Worm (Caenorhabditis elegans) whole organism, L4 larva: ENCODE measurements around the gene ifa-4.

Source experiments
- F37D6.2 ChIP-seq: sonication (generic microtip); optimal IDR thresholded peaks from 2 replicates; lab custom pipeline; 2016; ENCODE audit warnings: mild to moderate bottlenecking, missing genetic modification characterization, missing compliant biosample characterization
- F49E8.2 ChIP-seq: sonication (generic microtip); optimal IDR thresholded peaks from 2 replicates; lab custom pipeline; 2016; ENCODE audit warnings: missing compliant biosample characterization, mild to moderate bottlenecking, missing genetic modification characterization, borderline replicate concordance
- Y5F2A.4 ChIP-seq: fragments of 200-800 bp; sonication (Bioruptor generic); optimal IDR thresholded peaks from 2 replicates; lab custom pipeline; 2018; ENCODE audit warnings: mild to moderate bottlenecking, missing genetic modification characterization, missing compliant biosample characterization
- Y75B8A.6 ChIP-seq: fragments of 200-800 bp; sonication (Bioruptor generic); IDR thresholded peaks from 2 replicates; pipeline ENCODE4 v1.3.6; 2022; ENCODE audit warnings: missing genetic modification reagents, missing genetic modification characterization, missing compliant biosample characterization
- aha-1 ChIP-seq: fragments of 150-350 bp; peaks from one replicate; lab custom pipeline; 2014; ENCODE audit warnings: missing biosample characterization, missing genetic modification characterization
- ama-1 ChIP-seq: fragments of 150-350 bp; optimal IDR thresholded peaks from 2 replicates; lab custom pipeline; 2014; ENCODE audit warnings: inconsistent platforms, mixed read lengths
- ceh-44 ChIP-seq: fragments of 200-800 bp; sonication (Bioruptor generic); IDR thresholded peaks from 2 replicates; pipeline ENCODE4 v1.3.6; 2022; ENCODE audit warnings: missing genetic modification reagents, missing genetic modification characterization, missing compliant biosample characterization
- ceh-62 ChIP-seq: sonication (generic microtip); optimal IDR thresholded peaks from 2 replicates; lab custom pipeline; 2017; ENCODE audit warnings: missing biosample characterization, missing genetic modification characterization
- ceh-82 ChIP-seq: sonication (generic microtip); optimal IDR thresholded peaks from 2 replicates; lab custom pipeline; 2017; ENCODE audit warnings: missing biosample characterization, missing genetic modification characterization
- cey-2 ChIP-seq: sonication (generic microtip); optimal IDR thresholded peaks from 3 replicates; lab custom pipeline; 2017; ENCODE audit warnings: missing genetic modification characterization, mild to moderate bottlenecking, missing compliant biosample characterization, antibody characterized with exemption, borderline replicate concordance; ENCODE audit not compliant: insufficient read depth
- daf-12 ChIP-seq: fragments of 150-350 bp; optimal IDR thresholded peaks from 2 replicates; lab custom pipeline; 2014; ENCODE audit warnings: missing biosample characterization, missing genetic modification reagents, missing genetic modification characterization
- dmd-6 ChIP-seq: fragments of 200-800 bp; sonication (Bioruptor generic); IDR thresholded peaks from 2 replicates; pipeline ENCODE4 v1.3.6; 2022; ENCODE audit warnings: missing genetic modification reagents, missing genetic modification characterization, missing compliant biosample characterization
- dpl-1 ChIP-seq: fragments of 150-350 bp; optimal IDR thresholded peaks from 2 replicates; lab custom pipeline; 2014; ENCODE audit warnings: missing biosample characterization, missing genetic modification reagents, missing genetic modification characterization
- duxl-1 ChIP-seq: sonication (generic microtip); optimal IDR thresholded peaks from 2 replicates; lab custom pipeline; 2016; ENCODE audit warnings: mild to moderate bottlenecking, missing genetic modification characterization, moderate library complexity, missing compliant biosample characterization; ENCODE audit not compliant: poor library complexity
- dve-1 ChIP-seq: sonication (generic microtip); optimal IDR thresholded peaks from 2 replicates; lab custom pipeline; 2017; ENCODE audit warnings: antibody characterized with exemption, mild to moderate bottlenecking, missing genetic modification characterization, missing compliant biosample characterization; ENCODE audit not compliant: insufficient read depth
- fos-1 ChIP-seq: fragments of 150-350 bp; optimal IDR thresholded peaks from 2 replicates; lab custom pipeline; 2014; ENCODE audit warnings: missing biosample characterization, missing genetic modification characterization
- gei-8 ChIP-seq: fragments of 200-800 bp; sonication (Bioruptor generic); optimal IDR thresholded peaks from 2 replicates; lab custom pipeline; 2018; ENCODE audit warnings: mild to moderate bottlenecking, missing genetic modification characterization, missing compliant biosample characterization
- hif-1 ChIP-seq, 2 experiments: sonication (generic microtip); optimal IDR thresholded peaks; 2 replicates each; lab custom pipeline; 2016 to 2017; ENCODE audit warnings: missing compliant biosample characterization in 2 of 2, missing genetic modification characterization in 2 of 2, missing genetic modification reagents in 2 of 2, missing genotype in 2 of 2, mild to moderate bottlenecking in 1 of 2
- hlh-30 ChIP-seq: sonication (generic microtip); optimal IDR thresholded peaks from 2 replicates; lab custom pipeline; 2017; ENCODE audit warnings: antibody characterized with exemption, mild to moderate bottlenecking, missing genetic modification characterization, missing compliant biosample characterization; ENCODE audit not compliant: insufficient read depth
- jun-1 ChIP-seq: fragments of 150-350 bp; optimal IDR thresholded peaks from 2 replicates; lab custom pipeline; 2014; ENCODE audit warnings: missing biosample characterization, missing genetic modification reagents, missing genetic modification characterization
- lim-7 ChIP-seq: fragments of 200-800 bp; sonication (Bioruptor generic); IDR thresholded peaks from 2 replicates; pipeline ENCODE4 v1.3.6; 2022; ENCODE audit warnings: missing genetic modification characterization, missing compliant biosample characterization
- lin-29 ChIP-seq: fragments of 200-800 bp; sonication (Bioruptor generic); IDR thresholded peaks from 2 replicates; pipeline ENCODE4 v1.3.6; 2022; ENCODE audit warnings: missing genetic modification reagents, missing genetic modification characterization, missing compliant biosample characterization
- lin-38 ChIP-seq: fragments of 200-800 bp; sonication (Bioruptor generic); IDR thresholded peaks from 2 replicates; pipeline ENCODE4 v1.3.6; 2022; ENCODE audit warnings: missing genetic modification reagents, missing genetic modification characterization, missing compliant biosample characterization
- madf-9 ChIP-seq: fragments of 200-800 bp; sonication (Bioruptor generic); conservative IDR thresholded peaks from 2 replicates; pipeline ENCODE4 v1.3.6; 2022; ENCODE audit warnings: missing genetic modification reagents, missing genetic modification characterization, missing compliant biosample characterization
- mep-1 ChIP-seq: fragments of 150-350 bp; sonication (generic microtip); optimal IDR thresholded peaks from 3 replicates; lab custom pipeline; 2014; ENCODE audit warnings: missing biosample characterization, missing genetic modification characterization
- mxl-3 ChIP-seq: fragments of 200-800 bp; sonication (Bioruptor generic); optimal IDR thresholded peaks from 2 replicates; lab custom pipeline; 2018; ENCODE audit warnings: mild to moderate bottlenecking, missing genetic modification characterization, missing compliant biosample characterization
- nhr-10 ChIP-seq: fragments of 150-350 bp; optimal IDR thresholded peaks from 2 replicates; lab custom pipeline; 2014; ENCODE audit warnings: missing biosample characterization, missing genetic modification characterization
- nhr-11 ChIP-seq: fragments of 150-350 bp; optimal IDR thresholded peaks from 2 replicates; lab custom pipeline; 2014; ENCODE audit warnings: missing biosample characterization, missing genetic modification characterization
- nhr-111 ChIP-seq: fragments of 200-800 bp; sonication (Bioruptor generic); optimal IDR thresholded peaks from 2 replicates; lab custom pipeline; 2018; ENCODE audit warnings: mild to moderate bottlenecking, missing genetic modification characterization, missing compliant biosample characterization
- nhr-237 ChIP-seq: sonication (generic microtip); optimal IDR thresholded peaks from 2 replicates; lab custom pipeline; 2017; ENCODE audit warnings: missing biosample characterization, missing genetic modification characterization
- nhr-41 ChIP-seq: fragments of 200-800 bp; sonication (Bioruptor generic); IDR thresholded peaks from 2 replicates; pipeline ENCODE4 v1.3.6; 2022; ENCODE audit warnings: missing genetic modification reagents, missing genetic modification characterization, missing compliant biosample characterization
- snpc-1.2 ChIP-seq: fragments of 200-800 bp; sonication (Bioruptor generic); IDR thresholded peaks from 2 replicates; pipeline ENCODE4 v1.3.6; 2022; ENCODE audit warnings: missing genetic modification reagents, missing genetic modification characterization, missing compliant biosample characterization
- tag-97 ChIP-seq: fragments of 200-800 bp; sonication (Bioruptor generic); IDR thresholded peaks from 2 replicates; pipeline ENCODE4 v1.3.6; 2022; ENCODE audit warnings: missing genetic modification characterization, missing compliant biosample characterization
- tra-1 ChIP-seq: fragments of 200-800 bp; sonication (Bioruptor generic); IDR thresholded peaks from 2 replicates; pipeline ENCODE4 v1.3.6; 2022; ENCODE audit warnings: missing genetic modification reagents, missing genetic modification characterization, missing compliant biosample characterization
- unc-39 ChIP-seq: sonication (generic microtip); optimal IDR thresholded peaks from 2 replicates; lab custom pipeline; 2017; ENCODE audit warnings: missing biosample characterization, missing genetic modification characterization
- unc-62 ChIP-seq, 3 experiments: fragments of 150-350 bp in 1 of 3; sonication (generic microtip); optimal IDR thresholded peaks in 2 of 3; peaks in 1 of 3; 1 replicate in 1 of 3; 2 replicates in 2 of 3; lab custom pipeline; 2014 to 2017; ENCODE audit warnings: missing biosample characterization in 3 of 3, missing genetic modification characterization in 3 of 3, missing genetic modification reagents in 3 of 3, missing genotype in 1 of 3
- zfp-2 ChIP-seq: sonication (generic microtip); optimal IDR thresholded peaks from 2 replicates; lab custom pipeline; 2016; ENCODE audit warnings: mild to moderate bottlenecking, missing genetic modification characterization, missing compliant biosample characterization

The ifa-4 gene

ce11 chrX:4875296-4875695 lies 40.5 kb downstream of the ifa-4 start:
- no peak for TF ChIP-seq F49E8.2

ce11 chrX:4872758-4873157 lies 43.0 kb downstream of the ifa-4 start:
- no peak for TF ChIP-seq lin-38 (GFP tag; lab: Robert Waterston, UW)
- peak; percentile 12 for TF ChIP-seq hlh-30 (tag; lab: Kevin White, UChicago)
- TF ChIP-seq fos-1 (tag; lab: Kevin White, UChicago) = no peak
- TF ChIP-seq mep-1 (tag; lab: Kevin White, UChicago) = peak; percentile 18
- TF ChIP-seq nhr-111 = no peak
- TF ChIP-seq unc-39 (tag; lab: Kevin White, UChicago) = no peak
- TF ChIP-seq unc-62 (GFP tag; optimal IDR thresholded peaks at IDR 0.05 in 1 of 2; lab: Kevin White, UChicago) = peak in 1 of 2 experiments; percentile 95
- TF ChIP-seq unc-62 (tag; optimal IDR thresholded peaks at IDR 0.05; lab: Kevin White, UChicago) = no peak
- no peak for TF ChIP-seq ceh-44 (GFP tag; lab: Robert Waterston, UW)

DNA sequence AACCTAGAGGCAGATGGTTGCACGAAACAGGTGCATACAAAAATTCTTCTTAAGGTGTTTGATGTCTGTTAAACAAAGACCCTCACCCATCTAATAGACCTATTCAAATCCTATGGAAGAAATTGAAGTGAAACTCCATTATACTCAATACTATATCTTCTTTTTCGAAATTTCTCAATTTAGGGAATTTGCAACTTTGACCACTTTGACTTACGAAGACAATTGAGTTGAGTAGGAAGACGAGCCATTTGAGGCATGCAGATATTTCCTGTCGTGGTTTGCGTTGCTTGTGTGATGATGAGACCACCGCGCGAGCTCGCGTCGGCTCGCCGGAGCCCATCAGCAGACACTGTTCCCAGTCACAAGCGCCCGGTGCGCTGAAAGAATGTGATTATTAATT lies 45.1 kb downstream of the ifa-4 start:
- TF ChIP-seq snpc-1.2 (GFP tag; lab: Robert Waterston, UW) (no peak), nhr-10 (tag; lab: Kevin White, UChicago) (no peak), zfp-2 (tag; lab: Kevin White, UChicago) (no peak), Y5F2A.4 (GFP tag; lab: Kevin White, UChicago) (no peak), duxl-1 (tag; lab: Kevin White, UChicago) (no peak), aha-1 (tag; lab: Kevin White, UChicago) (no peak), cey-2 (no peak), ceh-62 (no peak), daf-12 (no peak), dpl-1 (no peak), jun-1 (tag; lab: Kevin White, UChicago) (no peak), madf-9 (GFP tag; lab: Robert Waterston, UW) (no peak), tra-1 (GFP tag; lab: Robert Waterston, UW) (no peak), ama-1 (lab: Kevin White, UChicago) (no peak), mxl-3 (GFP tag; lab: Kevin White, UChicago) (no peak), ceh-82 (tag; lab: Kevin White, UChicago) (no peak), gei-8 (GFP tag; lab: Kevin White, UChicago) (no peak)
- TF ChIP-seq, all 104 proteins: peak for 0

DNA sequence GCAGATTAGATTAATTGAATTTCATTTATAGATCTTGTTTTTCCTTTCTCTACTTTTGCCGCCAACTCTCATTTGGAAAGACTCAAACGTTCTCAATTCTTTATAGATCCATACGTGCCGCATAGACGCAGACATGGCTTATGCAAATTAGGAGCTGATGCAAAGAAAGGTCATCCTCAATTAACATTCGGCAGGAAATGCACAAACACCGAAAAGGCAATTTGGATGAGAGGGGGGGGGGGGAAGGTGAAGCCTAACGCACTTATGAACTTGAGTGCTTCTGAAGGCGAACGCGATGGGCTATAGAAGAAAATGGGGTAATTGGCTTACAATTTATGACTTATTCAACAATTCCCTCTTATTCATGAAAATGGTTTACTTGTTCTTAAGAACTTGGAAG lies 46.2 kb downstream of the ifa-4 start:
- TF ChIP-seq duxl-1 (tag; lab: Kevin White, UChicago) (no peak), tag-97 (GFP tag; lab: Robert Waterston, UW) (no peak), nhr-111 (no peak), hif-1 (tag; optimal IDR thresholded peaks at IDR 0.05; lab: Kevin White, UChicago) (no peak), F37D6.2 (tag; lab: Kevin White, UChicago) (no peak), dmd-6 (GFP tag; lab: Robert Waterston, UW) (no peak), nhr-41 (GFP tag; lab: Robert Waterston, UW) (no peak), lin-29 (GFP tag; lab: Robert Waterston, UW) (no peak), lim-7 (GFP tag; lab: Robert Waterston, UW) (no peak), nhr-237 (no peak), Y75B8A.6 (GFP tag; lab: Robert Waterston, UW) (no peak), lin-38 (GFP tag; lab: Robert Waterston, UW) (no peak), dve-1 (no peak), nhr-11 (no peak)
